Fruit fly (Drosophila melanogaster): ENCODE data around the gene CG3397.

CG3397 gene

dm6 chr3R:11984441-11984840 is at the start of gene CG3397:
Gene CG3397, minus strand, starts transcription at chr3R:11984541.
- TF ChIP-seq peb (GFP tag; IDR thresholded peaks at IDR 0.05) (no peak), sd (tag; optimal IDR thresholded peaks at IDR 0.05) (no peak), Trl (optimal IDR thresholded peaks at IDR 0.05) (peak; percentile 18 to 56), Trl (GFP tag; optimal IDR thresholded peaks at IDR 0.05) (no peak), Bgb (GFP tag; IDR thresholded peaks at IDR 0.05; ENCODE audit: partially characterized antibody) (no peak), Meics (GFP tag; optimal IDR thresholded peaks at IDR 0.05) (no peak), ATbp (GFP tag; optimal IDR thresholded peaks at IDR 0.05) (no peak)

dm6 chr3R:12032842-12033241 is 48.5 kb upstream of the CG3397 start, which contains the start of gene ssp5:
Gene ssp5, plus strand, starts transcription at chr3R:12033142.
- TF ChIP-seq CG4820 (GFP tag; optimal IDR thresholded peaks at IDR 0.05) = no peak
- TF ChIP-seq CG6272 (GFP tag; IDR thresholded peaks at IDR 0.05) = no peak
- TF ChIP-seq CG13296 (GFP tag; optimal IDR thresholded peaks at IDR 0.05) = no peak
- TF ChIP-seq tin (GFP tag; optimal IDR thresholded peaks at IDR 0.05) = no peak
- no peak for TF ChIP-seq Jarid2 (GFP tag; optimal IDR thresholded peaks at IDR 0.05)
- TF ChIP-seq Oaz (GFP tag; IDR thresholded peaks at IDR 0.05) = no peak
- no peak for TF ChIP-seq crol (GFP tag; IDR thresholded peaks at IDR 0.05)
- no peak for TF ChIP-seq esg (GFP tag; conservative IDR thresholded peaks at IDR 0.05)
- TF ChIP-seq Blimp-1 (GFP tag; optimal IDR thresholded peaks at IDR 0.05) = no peak
- no peak for TF ChIP-seq sc (optimal IDR thresholded peaks at IDR 0.05)
- TF ChIP-seq sc (GFP tag; optimal IDR thresholded peaks at IDR 0.05) = no peak
- TF ChIP-seq CG9876 (GFP tag; optimal IDR thresholded peaks at IDR 0.05) = no peak
- no peak for TF ChIP-seq CG10959 (GFP tag; IDR thresholded peaks at IDR 0.05)
- no peak for TF ChIP-seq wor (GFP tag; IDR thresholded peaks at IDR 0.05)
- TF ChIP-seq Ets65A (GFP tag) = no peak
- TF ChIP-seq CG17612 (GFP tag; IDR thresholded peaks at IDR 0.05) = no peak
- TF ChIP-seq bowl (GFP tag; IDR thresholded peaks at IDR 0.05) = no peak

dm6 chr3R:12031657-12032056 is 47.3 kb upstream of the CG3397 start, which contains the start of the genes CG31358, CG42504 and CG42505:
Gene CG31358, minus strand, starts transcription at chr3R:12031757.
Gene CG42504, minus strand, starts transcription at chr3R:12031757.
Gene CG42505, minus strand, starts transcription at chr3R:12031757.
- TF ChIP-seq CrebB (tag; optimal IDR thresholded peaks at IDR 0.05) (no peak), CG4707 (GFP tag; optimal IDR thresholded peaks at IDR 0.05) (no peak), Ets97D (GFP tag; optimal IDR thresholded peaks at IDR 0.05) (no peak), dmrt11E (tag; optimal IDR thresholded peaks at IDR 0.05) (no peak), Sry-β (GFP tag; optimal IDR thresholded peaks at IDR 0.05) (no peak), unc-4 (GFP tag; IDR thresholded peaks at IDR 0.05; ENCODE audit: partially characterized antibody) (no peak), CkIIα-i1 (GFP tag; IDR thresholded peaks at IDR 0.05) (no peak)

- TF ChIP-seq CG1603 (tag; optimal IDR thresholded peaks at IDR 0.05) (no peak), scrt (GFP tag; optimal IDR thresholded peaks at IDR 0.05) (peak; percentile 97), stwl (tag; optimal IDR thresholded peaks at IDR 0.05) (peak; percentile 16), ewg (GFP tag; optimal IDR thresholded peaks at IDR 0.05) (peak; percentile 58), pfk (GFP tag; optimal IDR thresholded peaks at IDR 0.05) (peak; percentile 90), CG14050 (GFP tag; IDR thresholded peaks at IDR 0.05) (no peak)
Observed at dm6 chr3R:12020987-12021386, 36.6 kb upstream of the CG3397 start.
